Worm (Caenorhabditis elegans) whole organism, L4/young adult: ENCODE data around the gene ZC190.10.

Experiments
- W03F9.2 ChIP-seq: fragments of 150-350 bp; optimal IDR thresholded peaks from 2 replicates; lab custom pipeline; 2014; ENCODE audit warnings: missing biosample characterization, missing genetic modification characterization
- dao-5 ChIP-seq: sonication (generic microtip); optimal IDR thresholded peaks from 2 replicates; lab custom pipeline; 2016; ENCODE audit warnings: missing genotype, missing genetic modification characterization, moderate library complexity, missing compliant biosample characterization
- him-1 ChIP-seq: sonication (generic microtip); optimal IDR thresholded peaks from 2 replicates; lab custom pipeline; 2016; ENCODE audit warnings: missing genotype, missing genetic modification reagents, missing genetic modification characterization, missing compliant biosample characterization

DNA sequence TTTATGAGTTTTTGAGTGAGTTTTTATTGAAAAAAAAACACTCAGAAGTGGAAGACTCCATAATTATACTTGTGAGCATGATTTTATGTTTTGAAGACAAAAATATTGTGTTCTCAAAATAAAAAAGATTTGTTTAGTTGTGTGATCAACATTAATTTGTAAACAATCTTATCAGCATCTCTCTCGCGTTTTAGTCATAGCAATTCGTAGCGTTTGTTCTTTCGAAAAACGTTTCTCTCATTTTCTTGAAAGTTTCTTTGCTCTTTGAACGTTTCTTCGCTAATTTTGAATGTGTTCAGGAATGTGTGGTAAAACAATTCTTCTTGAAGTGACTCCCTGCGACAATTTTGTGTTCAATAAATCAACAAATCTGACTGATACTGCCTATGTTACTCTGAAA lies 43.0 kb upstream of the ZC190.10 start, which contains the start of gene ZC196.2:
- TF ChIP-seq W03F9.2 (no peak), dao-5 (tag; lab: Kevin White, UChicago) (no peak), him-1 (tag; lab: Kevin White, UChicago) (no peak)
